Worm (Caenorhabditis elegans) whole organism, midembryonic: ENCODE results near the gene ant-1.1.

Experiments
- T22C8.4 ChIP-seq: fragments of 200-800 bp; sonication (Bioruptor generic); IDR thresholded peaks from 2 replicates; pipeline ENCODE4 v1.3.6; 2022; ENCODE audit warnings: missing genetic modification characterization, missing compliant biosample characterization
- cog-1 ChIP-seq: sonication (generic microtip); optimal IDR thresholded peaks from 2 replicates; lab custom pipeline; 2016; ENCODE audit warnings: missing genetic modification characterization, missing compliant biosample characterization
- flt-1 ChIP-seq: fragments of 200-800 bp; sonication (Bioruptor generic); IDR thresholded peaks from 2 replicates; pipeline ENCODE4 v1.3.6; 2022; ENCODE audit warnings: missing genetic modification characterization, missing compliant biosample characterization
- med-1 ChIP-seq: sonication (generic microtip); optimal IDR thresholded peaks from 2 replicates; lab custom pipeline; 2017; ENCODE audit warnings: missing genetic modification characterization, mild to moderate bottlenecking, missing compliant biosample characterization, antibody characterized with exemption, missing genetic modification reagents; ENCODE audit not compliant: insufficient read depth
- ref-1 ChIP-seq: fragments of 200-800 bp; sonication (Bioruptor generic); conservative IDR thresholded peaks from 2 replicates; pipeline ENCODE4 v1.3.6; 2022; ENCODE audit warnings: missing genetic modification reagents, missing genetic modification characterization, missing compliant biosample characterization
- tab-1 ChIP-seq: fragments of 200-800 bp; sonication (Bioruptor generic); IDR thresholded peaks from 2 replicates; pipeline ENCODE4 v1.3.6; 2022; ENCODE audit warnings: missing genetic modification characterization, missing compliant biosample characterization
- ztf-23 ChIP-seq: fragments of 200-800 bp; sonication (Bioruptor generic); IDR thresholded peaks from 2 replicates; pipeline ENCODE4 v1.3.6; 2022; ENCODE audit warnings: missing genetic modification reagents, missing genetic modification characterization, missing compliant biosample characterization
- ztf-29 ChIP-seq: fragments of 200-800 bp; sonication (Bioruptor generic); IDR thresholded peaks from 2 replicates; pipeline ENCODE4 v1.3.6; 2022; ENCODE audit warnings: missing genetic modification reagents, missing genetic modification characterization, missing compliant biosample characterization

- TF ChIP-seq ref-1 (GFP tag; lab: Robert Waterston, UW) (no peak), cog-1 (tag; lab: Kevin White, UChicago) (no peak), tab-1 (GFP tag; lab: Robert Waterston, UW) (no peak), ztf-23 (GFP tag; lab: Robert Waterston, UW) (no peak), flt-1 (GFP tag; lab: Robert Waterston, UW) (no peak), med-1 (GFP tag; lab: Kevin White, UChicago) (no peak), T22C8.4 (GFP tag; lab: Robert Waterston, UW) (no peak), ztf-29 (GFP tag; lab: Robert Waterston, UW) (no peak)
Measured at ce11 chrIII:13426036-13426435, 36.9 kb upstream of the ant-1.1 start, which contains the start of gene cope-1.
